Fruit fly (Drosophila melanogaster) whole organism, embryonic: ENCODE measurements around the gene CG2663.

Source experiments
- ATbp ChIP-seq: fragments of 200-800 bp; sonication (Bioruptor generic); optimal IDR thresholded peaks from 2 replicates; lab custom pipeline; 2017; ENCODE audit warnings: missing biosample characterization, mild to moderate bottlenecking, missing genetic modification characterization, missing genetic modification reagents
- Atf3 ChIP-seq: fragments of 200-800 bp; sonication (Bioruptor generic); optimal IDR thresholded peaks from 3 replicates; lab custom pipeline; 2016; ENCODE audit warnings: missing biosample characterization, missing genetic modification characterization
- Awh ChIP-seq: fragments of 200-800 bp; sonication (Bioruptor generic); IDR thresholded peaks from 2 replicates; pipeline ENCODE4, ENCODE4 v1.3.6; 2022; ENCODE audit warnings: missing biosample characterization, missing genetic modification characterization
- BEAF-32 ChIP-seq: fragments of 200-800 bp; sonication (Bioruptor generic); optimal IDR thresholded peaks from 3 replicates; lab custom pipeline; 2017; ENCODE audit warnings: missing biosample characterization, missing genetic modification characterization, mild to moderate bottlenecking, moderate library complexity, missing genetic modification reagents
- CG11093 ChIP-seq: fragments of 200-800 bp; sonication (Bioruptor generic); IDR thresholded peaks from 3 replicates; pipeline ENCODE4 v1.3.6; 2022; ENCODE audit warnings: missing biosample characterization, missing genetic modification characterization
- CG11247 ChIP-seq: fragments of 200-800 bp; sonication (Bioruptor generic); IDR thresholded peaks from 2 replicates; pipeline ENCODE4 v1.3.6; 2022; ENCODE audit warnings: missing biosample characterization, missing genetic modification characterization
- CG13775 ChIP-seq: fragments of 200-800 bp; sonication (Bioruptor generic); optimal IDR thresholded peaks from 3 replicates; lab custom pipeline; 2017; ENCODE audit warnings: missing biosample characterization, mild to moderate bottlenecking, missing genetic modification characterization
- CG14710 ChIP-seq: fragments of 200-800 bp; sonication (Bioruptor generic); optimal IDR thresholded peaks from 3 replicates; lab custom pipeline; 2019; ENCODE audit warnings: missing biosample characterization, mild to moderate bottlenecking, missing genetic modification characterization, moderate library complexity
- CG15011 ChIP-seq: fragments of 200-800 bp; sonication (Bioruptor generic); optimal IDR thresholded peaks from 3 replicates; lab custom pipeline; 2018; ENCODE audit warnings: missing biosample characterization, mild to moderate bottlenecking, missing genetic modification characterization
- CG2116 ChIP-seq: fragments of 200-800 bp; sonication (Bioruptor generic); optimal IDR thresholded peaks from 3 replicates; lab custom pipeline; 2018; ENCODE audit warnings: missing biosample characterization, mild to moderate bottlenecking, missing genetic modification characterization
- CG31441 ChIP-seq: fragments of 200-800 bp; sonication (Bioruptor generic); IDR thresholded peaks from 2 replicates; pipeline ENCODE4 v1.3.6; 2022; ENCODE audit warnings: missing biosample characterization, missing genetic modification characterization
- CG32767 ChIP-seq: fragments of 200-800 bp; sonication (Bioruptor generic); IDR thresholded peaks from 2 replicates; pipeline ENCODE4 v1.3.6; 2022; ENCODE audit warnings: missing biosample characterization, missing genetic modification characterization
- CG32772 ChIP-seq: fragments of 200-800 bp; sonication (Bioruptor generic); IDR thresholded peaks from 2 replicates; pipeline ENCODE4 v1.3.6; 2022; ENCODE audit warnings: missing biosample characterization, missing genetic modification characterization
- CG3407 ChIP-seq: fragments of 200-800 bp; sonication (Bioruptor generic); optimal IDR thresholded peaks from 2 replicates; lab custom pipeline; 2018; ENCODE audit warnings: missing biosample characterization, mild to moderate bottlenecking, missing genetic modification characterization
- CG5245 ChIP-seq: fragments of 200-800 bp; sonication (Bioruptor generic); optimal IDR thresholded peaks from 3 replicates; lab custom pipeline; 2016; ENCODE audit warnings: missing biosample characterization, missing genetic modification characterization
- CG6654 ChIP-seq: fragments of 200-800 bp; sonication (Bioruptor generic); optimal IDR thresholded peaks from 2 replicates; lab custom pipeline; 2017; ENCODE audit warnings: missing biosample characterization, mild to moderate bottlenecking, missing genetic modification characterization
- CG9727 ChIP-seq: fragments of 200-800 bp; sonication (Bioruptor generic); optimal IDR thresholded peaks from 3 replicates; lab custom pipeline; 2017; ENCODE audit warnings: missing biosample characterization, mild to moderate bottlenecking, missing genetic modification characterization
- CTCF ChIP-seq: fragments of 200-800 bp; sonication (Bioruptor generic); optimal IDR thresholded peaks from 2 replicates; lab custom pipeline; 2017; ENCODE audit warnings: missing biosample characterization, mild to moderate bottlenecking, missing genetic modification characterization, moderate library complexity
- Camta ChIP-seq: fragments of 200-800 bp; sonication (Bioruptor generic); optimal IDR thresholded peaks from 2 replicates; lab custom pipeline; 2016; ENCODE audit warnings: missing biosample characterization, missing genetic modification characterization
- Chrac-16 ChIP-seq: fragments of 200-800 bp; sonication (Bioruptor generic); optimal IDR thresholded peaks from 3 replicates; lab custom pipeline; 2016; ENCODE audit warnings: missing biosample characterization, missing genetic modification characterization
- Dad ChIP-seq: fragments of 200-800 bp; sonication (Bioruptor generic); optimal IDR thresholded peaks from 3 replicates; lab custom pipeline; 2016; ENCODE audit warnings: missing biosample characterization, missing genetic modification characterization
- Ets65A ChIP-seq: fragments of 200-800 bp; sonication (Bioruptor generic); peaks from one replicate; lab custom pipeline; 2016; ENCODE audit warnings: missing biosample characterization, missing genetic modification characterization
- H2.0 ChIP-seq: fragments of 200-800 bp; sonication (Bioruptor generic); IDR thresholded peaks from 2 replicates; pipeline ENCODE4 v1.3.6; 2022; ENCODE audit warnings: missing biosample characterization, missing genetic modification characterization
- Hr39 ChIP-seq: fragments of >200 bp; optimal IDR thresholded peaks from 2 replicates; lab custom pipeline; 2017
- Hr78 ChIP-seq, 2 experiments: fragments of 200-800 bp in 1 of 2; fragments of >200 bp in 1 of 2; sonication (Bioruptor generic) in 1 of 2; optimal IDR thresholded peaks; 2 replicates each; lab custom pipeline; 2017 to 2019; ENCODE audit warnings: missing biosample characterization in 2 of 2, missing genetic modification characterization in 2 of 2, mild to moderate bottlenecking in 1 of 2, moderate library complexity in 1 of 2
- MBD-R2 ChIP-seq: fragments of 200-800 bp; sonication (Bioruptor generic); IDR thresholded peaks from 2 replicates; pipeline ENCODE4 v1.3.6; 2022; ENCODE audit warnings: missing biosample characterization, missing genetic modification characterization
- Med ChIP-seq: fragments of 200-800 bp; sonication (Bioruptor generic); peaks from one replicate; lab custom pipeline; 2016; ENCODE audit warnings: missing biosample characterization, missing genetic modification characterization, mild to moderate bottlenecking, inconsistent platforms, moderate library complexity
- Pdp1 ChIP-seq, 2 experiments: fragments of 200-800 bp; sonication (Bioruptor generic); optimal IDR thresholded peaks; 3 replicates each; lab custom pipeline; 2016; ENCODE audit warnings: missing biosample characterization in 2 of 2, missing genetic modification characterization in 2 of 2, mild to moderate bottlenecking in 1 of 2, moderate library complexity in 1 of 2
- Rx ChIP-seq: fragments of 200-800 bp; sonication (Bioruptor generic); IDR thresholded peaks from 2 replicates; pipeline ENCODE4 v1.3.6; 2022; ENCODE audit warnings: missing biosample characterization, missing genetic modification characterization
- Sox102F ChIP-seq: fragments of 200-800 bp; sonication (Bioruptor generic); optimal IDR thresholded peaks from 2 replicates; lab custom pipeline; 2018; ENCODE audit warnings: missing biosample characterization, mild to moderate bottlenecking, missing genetic modification characterization, moderate library complexity
- Tbp ChIP-seq: fragments of >200 bp; optimal IDR thresholded peaks from 2 replicates; lab custom pipeline; 2018; ENCODE audit warnings: missing biosample characterization, missing genetic modification characterization
- br ChIP-seq: fragments of >200 bp; optimal IDR thresholded peaks from 2 replicates; lab custom pipeline; 2017
- ems ChIP-seq: fragments of 200-800 bp; sonication (Bioruptor generic); optimal IDR thresholded peaks from 3 replicates; lab custom pipeline; 2016; ENCODE audit warnings: missing biosample characterization, missing genetic modification characterization
- esg ChIP-seq: fragments of 200-800 bp; sonication (Bioruptor generic); conservative IDR thresholded peaks from 2 replicates; pipeline ENCODE4 v1.3.6; 2022; ENCODE audit warnings: missing biosample characterization, missing genetic modification characterization
- ewg ChIP-seq: fragments of 200-800 bp; sonication (Bioruptor generic); optimal IDR thresholded peaks from 3 replicates; lab custom pipeline; 2017; ENCODE audit warnings: mild to moderate bottlenecking, missing biosample characterization, missing genetic modification reagents, missing genetic modification characterization
- fu2 ChIP-seq: fragments of 200-800 bp; sonication (Bioruptor generic); optimal IDR thresholded peaks from 2 replicates; lab custom pipeline; 2016; ENCODE audit warnings: missing biosample characterization, missing genetic modification characterization
- gem ChIP-seq: fragments of 200-800 bp; sonication (Bioruptor generic); optimal IDR thresholded peaks from 2 replicates; lab custom pipeline; 2019; ENCODE audit warnings: missing biosample characterization, mild to moderate bottlenecking, missing genetic modification characterization, moderate library complexity
- hkb ChIP-seq, 2 experiments: fragments of 200-800 bp in 1 of 2; fragments of >200 bp in 1 of 2; sonication (Bioruptor generic) in 1 of 2; IDR thresholded peaks in 1 of 2; optimal IDR thresholded peaks in 1 of 2; 2 replicates each; pipeline versions ENCODE4 v1.3.6 to Lab custom; 2017 to 2022; ENCODE audit warnings: missing biosample characterization in 1 of 2, missing genetic modification characterization in 1 of 2
- hth ChIP-seq: fragments of >200 bp; optimal IDR thresholded peaks from 2 replicates; lab custom pipeline; 2017; ENCODE audit warnings: inconsistent platforms
- knrl ChIP-seq: fragments of 200-800 bp; sonication (Bioruptor generic); IDR thresholded peaks from 3 replicates; pipeline ENCODE4 v1.3.6; 2022; ENCODE audit warnings: missing biosample characterization, missing genetic modification characterization; ENCODE audit not compliant: partially characterized antibody
- luna ChIP-seq: fragments of 200-800 bp; sonication (Bioruptor generic); optimal IDR thresholded peaks from 2 replicates; lab custom pipeline; 2016; ENCODE audit warnings: missing biosample characterization, missing genetic modification characterization
- odd ChIP-seq: fragments of 200-800 bp; sonication (Bioruptor generic); optimal IDR thresholded peaks from 2 replicates; lab custom pipeline; 2017; ENCODE audit warnings: missing biosample characterization, mild to moderate bottlenecking, missing genetic modification characterization
- p53 ChIP-seq: fragments of 200-800 bp; sonication (Bioruptor generic); optimal IDR thresholded peaks from 2 replicates; lab custom pipeline; 2016; ENCODE audit warnings: missing biosample characterization, missing genetic modification characterization
- pho ChIP-seq: fragments of 200-800 bp; sonication (Bioruptor generic); optimal IDR thresholded peaks from 2 replicates; lab custom pipeline; 2016; ENCODE audit warnings: missing biosample characterization, missing genetic modification characterization
- ro ChIP-seq: fragments of 200-800 bp; sonication (Bioruptor generic); IDR thresholded peaks from 2 replicates; pipeline ENCODE4 v1.3.6; 2022; ENCODE audit warnings: missing biosample characterization, missing genetic modification characterization
- sd ChIP-seq: fragments of 200-800 bp; sonication (Bioruptor generic); optimal IDR thresholded peaks from 3 replicates; lab custom pipeline; 2018; ENCODE audit warnings: missing biosample characterization, mild to moderate bottlenecking, missing genetic modification characterization, moderate library complexity
- sna ChIP-seq: fragments of 200-800 bp; sonication (Bioruptor generic); IDR thresholded peaks from 2 replicates; pipeline ENCODE4 v1.3.6; 2022; ENCODE audit warnings: missing biosample characterization, missing genetic modification characterization; ENCODE audit not compliant: partially characterized antibody
- stwl ChIP-seq: fragments of 200-800 bp; sonication (Bioruptor generic); optimal IDR thresholded peaks from 3 replicates; lab custom pipeline; 2018; ENCODE audit warnings: missing biosample characterization, mild to moderate bottlenecking, missing genetic modification characterization, moderate library complexity
- sug ChIP-seq: fragments of 200-800 bp; optimal IDR thresholded peaks from 2 replicates; lab custom pipeline; 2019; ENCODE audit warnings: missing biosample characterization, mild to moderate bottlenecking, missing genetic modification characterization, moderate library complexity
- zen ChIP-seq: fragments of 200-800 bp; sonication (Bioruptor generic); optimal IDR thresholded peaks from 3 replicates; lab custom pipeline; 2018; ENCODE audit warnings: missing biosample characterization, mild to moderate bottlenecking, missing genetic modification characterization, moderate library complexity
- zen2 ChIP-seq: fragments of 200-800 bp; sonication (Bioruptor generic); IDR thresholded peaks from 3 replicates; pipeline ENCODE4 v1.3.6; 2022; ENCODE audit warnings: missing biosample characterization, missing genetic modification characterization; ENCODE audit not compliant: partially characterized antibody
- zfh1 ChIP-seq: fragments of 200-800 bp; sonication (Bioruptor generic); IDR thresholded peaks from 3 replicates; pipeline ENCODE4 v1.3.6; 2022; ENCODE audit warnings: missing biosample characterization, missing genetic modification characterization

CG2663 gene

DNA sequence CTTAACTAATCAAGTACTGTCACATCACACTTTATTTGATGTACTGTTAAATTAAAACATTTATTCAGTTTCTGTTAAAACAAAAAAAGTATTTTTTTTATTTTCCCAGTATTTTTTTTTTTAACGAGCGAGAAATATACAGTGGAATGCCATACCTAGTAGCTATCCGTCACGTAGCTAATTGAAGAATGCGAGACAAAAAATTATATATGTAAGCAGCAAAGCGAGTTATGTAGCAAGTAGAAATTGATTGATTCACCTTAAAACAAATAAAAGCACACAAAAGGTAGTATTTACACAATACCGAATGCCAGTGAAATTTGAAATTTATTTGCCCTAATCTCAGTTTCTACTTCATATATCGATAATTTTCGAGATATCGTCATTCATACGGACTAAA lies 34.8 kb upstream of the CG2663 start (continued):
- no peak for TF ChIP-seq p53 (GFP tag; lab: Kevin White, UChicago)
- no peak for TF ChIP-seq sug (tag; lab: Kevin White, UChicago)
- peak; percentile 44; the same call in 1 of the 3 replicates for TF ChIP-seq knrl (GFP tag; lab: Robert Waterston, UW)
- TF ChIP-seq zen (tag; lab: Kevin White, UChicago), result peak; percentile 87
- TF ChIP-seq CG3407 (GFP tag; lab: Kevin White, UChicago), result no peak
- TF ChIP-seq Hr78 (GFP tag; optimal IDR thresholded peaks at IDR 0.05; lab: Kevin White, UChicago), result no peak
- TF ChIP-seq ewg (GFP tag; lab: Kevin White, UChicago), result no peak
- TF ChIP-seq CG11093 (GFP tag; lab: Robert Waterston, UW), result no peak
- no peak for TF ChIP-seq fu2 (GFP tag; lab: Kevin White, UChicago)
- peak; percentile 12 for TF ChIP-seq CTCF (GFP tag; lab: Kevin White, UChicago)
- TF ChIP-seq Awh (GFP tag; lab: Robert Waterston, UW), result no peak
- TF ChIP-seq CG31441, result no peak
- TF ChIP-seq CG9727, result no peak
- TF ChIP-seq Tbp (GFP tag; lab: Kevin White, UChicago), result no peak
- TF ChIP-seq Pdp1 (GFP tag; optimal IDR thresholded peaks at IDR 0.05; lab: Kevin White, UChicago), result no peak
- no peak for TF ChIP-seq zen2 (GFP tag; lab: Robert Waterston, UW)
- peak; percentile 60; the same call in 1 of the 2 replicates for TF ChIP-seq MBD-R2 (GFP tag; lab: Robert Waterston, UW)
- no peak for TF ChIP-seq CG15011
- no peak for TF ChIP-seq Rx (GFP tag; lab: Robert Waterston, UW)
- TF ChIP-seq Dad (GFP tag; lab: Kevin White, UChicago), result no peak
- no peak for TF ChIP-seq hth (lab: Kevin White, UChicago)
- TF ChIP-seq Atf3 (GFP tag; lab: Kevin White, UChicago), result no peak
- TF ChIP-seq ro (GFP tag; lab: Robert Waterston, UW), result no peak
- no peak for TF ChIP-seq CG5245 (GFP tag; lab: Kevin White, UChicago)
- TF ChIP-seq BEAF-32 (GFP tag; lab: Kevin White, UChicago), result peak; percentile 22
- TF ChIP-seq CG11247 (GFP tag; lab: Robert Waterston, UW), result no peak
- TF ChIP-seq zfh1 (GFP tag; lab: Robert Waterston, UW), result no peak
- peak; percentile 17 for TF ChIP-seq Sox102F
- TF ChIP-seq CG14710 (tag; lab: Kevin White, UChicago), result no peak
- TF ChIP-seq Hr39 (lab: Kevin White, UChicago), result no peak
- TF ChIP-seq CG13775 (GFP tag; lab: Kevin White, UChicago), result no peak
- TF ChIP-seq ATbp (GFP tag; lab: Kevin White, UChicago), result no peak
- TF ChIP-seq sd (tag; lab: Kevin White, UChicago), result peak; percentile 94
- no peak for TF ChIP-seq Camta (GFP tag; lab: Kevin White, UChicago)
- TF ChIP-seq esg (GFP tag; lab: Robert Waterston, UW), result no peak
- TF ChIP-seq ems (GFP tag; lab: Kevin White, UChicago), result no peak
- 0 out of 2 replicates have a peak, but pooled peaks have one; percentile 28 for TF ChIP-seq sna
- no peak for TF ChIP-seq CG6654 (GFP tag; lab: Kevin White, UChicago)

- TF ChIP-seq CG32772 (GFP tag; lab: Robert Waterston, UW), result no peak
- peak; percentile 93 for TF ChIP-seq Ets65A (GFP tag; lab: Kevin White, UChicago)
Measured at dm6 chr3R:5429786-5430185, 25.9 kb upstream of the CG2663 start.

dm6 chr3R:5427157-5427556 lies 23.2 kb upstream of the CG2663 start, which contains the start of gene CG12147:
CG12147 (minus strand) TSS chr3R:5427257.
- TF ChIP-seq pho (GFP tag; lab: Kevin White, UChicago), result no peak
- TF ChIP-seq CG32767 (GFP tag; lab: Robert Waterston, UW), result no peak
- TF ChIP-seq br, result no peak
- TF ChIP-seq luna (GFP tag; lab: Kevin White, UChicago), result no peak
- TF ChIP-seq hkb (optimal IDR thresholded peaks at IDR 0.05; lab: Kevin White, UChicago), result no peak
- no peak for TF ChIP-seq hkb (GFP tag; IDR thresholded peaks at IDR 0.05; lab: Robert Waterston, UW)
- no peak for TF ChIP-seq odd (GFP tag; lab: Kevin White, UChicago)
- no peak for TF ChIP-seq Chrac-16 (GFP tag; lab: Kevin White, UChicago)
- TF ChIP-seq H2.0 (GFP tag; lab: Robert Waterston, UW), result no peak
- TF ChIP-seq gem (tag; lab: Kevin White, UChicago), result no peak
- TF ChIP-seq stwl (tag; lab: Kevin White, UChicago), result no peak
- TF ChIP-seq CG2116 (GFP tag; lab: Kevin White, UChicago), result no peak
- TF ChIP-seq Med, result no peak
